Fruit fly (Drosophila melanogaster) whole organism, embryonic: ENCODE measurements around the gene Taf8.
A peak's percentile ranks its signal among the peaks of the same experiment; 100 is the strongest.

Experiments
- Blimp-1 ChIP-seq: fragments of 200-800 bp; sonication (Bioruptor generic); optimal IDR thresholded peaks from 3 replicates; lab custom pipeline; 2018; ENCODE audit warnings: missing biosample characterization, missing genetic modification characterization, mild to moderate bottlenecking, moderate library complexity, missing genetic modification reagents
- CG13894 ChIP-seq: fragments of 200-800 bp; sonication (Bioruptor generic); optimal IDR thresholded peaks from 3 replicates; lab custom pipeline; 2018; ENCODE audit warnings: missing biosample characterization, mild to moderate bottlenecking, missing genetic modification characterization, moderate library complexity
- CG14860 ChIP-seq: fragments of 200-800 bp; sonication (Bioruptor generic); IDR thresholded peaks from 3 replicates; pipeline ENCODE4 v1.3.6; 2022; ENCODE audit warnings: missing biosample characterization, missing genetic modification characterization; ENCODE audit not compliant: partially characterized antibody
- CG15601 ChIP-seq: fragments of 200-800 bp; sonication (Bioruptor generic); optimal IDR thresholded peaks from 3 replicates; lab custom pipeline; 2019; ENCODE audit warnings: missing biosample characterization, mild to moderate bottlenecking, missing genetic modification characterization, moderate library complexity
- CG1603 ChIP-seq: fragments of 200-800 bp; sonication (Bioruptor generic); optimal IDR thresholded peaks from 2 replicates; lab custom pipeline; 2019; ENCODE audit warnings: missing biosample characterization, mild to moderate bottlenecking, missing genetic modification characterization, moderate library complexity
- CG30403 ChIP-seq: fragments of 200-800 bp; sonication (Bioruptor generic); optimal IDR thresholded peaks from 3 replicates; lab custom pipeline; 2016; ENCODE audit warnings: missing biosample characterization, missing genetic modification characterization
- CG33557 ChIP-seq: fragments of 200-800 bp; sonication (Bioruptor generic); optimal IDR thresholded peaks from 2 replicates; lab custom pipeline; 2019; ENCODE audit warnings: missing biosample characterization, mild to moderate bottlenecking, missing genetic modification characterization, moderate library complexity
- CG5953 ChIP-seq: fragments of 200-800 bp; sonication (Bioruptor generic); IDR thresholded peaks from 2 replicates; pipeline ENCODE4 v1.3.6; 2022; ENCODE audit warnings: missing biosample characterization, missing genetic modification characterization
- CG7839 ChIP-seq: fragments of 200-800 bp; sonication (Bioruptor generic); optimal IDR thresholded peaks from 3 replicates; lab custom pipeline; 2018; ENCODE audit warnings: missing biosample characterization, mild to moderate bottlenecking, missing genetic modification characterization, moderate library complexity
- CG7987 ChIP-seq: fragments of 200-800 bp; sonication (Bioruptor generic); optimal IDR thresholded peaks from 2 replicates; lab custom pipeline; 2018; ENCODE audit warnings: missing biosample characterization, mild to moderate bottlenecking, missing genetic modification characterization, moderate library complexity
- CG8765 ChIP-seq: fragments of 200-800 bp; sonication (Bioruptor generic); IDR thresholded peaks from 2 replicates; pipeline ENCODE4 v1.3.6; 2022; ENCODE audit warnings: missing biosample characterization, missing genetic modification characterization
- CHES-1-like ChIP-seq: fragments of 200-800 bp; sonication (Bioruptor generic); optimal IDR thresholded peaks from 2 replicates; lab custom pipeline; 2016; ENCODE audit warnings: missing biosample characterization, missing genetic modification characterization
- CTCF ChIP-seq: fragments of 200-800 bp; sonication (Bioruptor generic); optimal IDR thresholded peaks from 2 replicates; lab custom pipeline; 2017; ENCODE audit warnings: missing biosample characterization, mild to moderate bottlenecking, missing genetic modification characterization, moderate library complexity
- Ets65A ChIP-seq: fragments of 200-800 bp; sonication (Bioruptor generic); peaks from one replicate; lab custom pipeline; 2016; ENCODE audit warnings: missing biosample characterization, missing genetic modification characterization
- Hey ChIP-seq: fragments of 200-800 bp; sonication (Bioruptor generic); optimal IDR thresholded peaks from 3 replicates; lab custom pipeline; 2018; ENCODE audit warnings: missing biosample characterization, mild to moderate bottlenecking, missing genetic modification characterization
- Ptx1 ChIP-seq: fragments of 200-800 bp; sonication (Bioruptor generic); IDR thresholded peaks from 2 replicates; pipeline ENCODE4 v1.3.6; 2022; ENCODE audit warnings: missing biosample characterization, missing genetic modification characterization
- Tbp ChIP-seq: fragments of >200 bp; optimal IDR thresholded peaks from 2 replicates; lab custom pipeline; 2018; ENCODE audit warnings: missing biosample characterization, missing genetic modification characterization
- abd-A ChIP-seq: fragments of 200-800 bp; sonication (Bioruptor generic); optimal IDR thresholded peaks from 3 replicates; lab custom pipeline; 2019; ENCODE audit warnings: missing biosample characterization, mild to moderate bottlenecking, missing genetic modification characterization, moderate library complexity
- amos ChIP-seq: fragments of 200-800 bp; sonication (Bioruptor generic); IDR thresholded peaks from 2 replicates; pipeline ENCODE4 v1.3.6; 2022; ENCODE audit warnings: missing biosample characterization, missing genetic modification characterization; ENCODE audit not compliant: partially characterized antibody
- btn ChIP-seq: fragments of 200-800 bp; sonication (Bioruptor generic); optimal IDR thresholded peaks from 2 replicates; lab custom pipeline; 2016; ENCODE audit warnings: missing biosample characterization, missing genetic modification characterization
- cg ChIP-seq: fragments of 200-800 bp; sonication (Bioruptor generic); optimal IDR thresholded peaks from 3 replicates; lab custom pipeline; 2019; ENCODE audit warnings: missing biosample characterization, mild to moderate bottlenecking, missing genetic modification characterization, moderate library complexity
- dimm ChIP-seq: fragments of 200-800 bp; sonication (Bioruptor generic); IDR thresholded peaks from 2 replicates; pipeline ENCODE4 v1.3.6; 2022; ENCODE audit warnings: missing biosample characterization, missing genetic modification characterization
- ems ChIP-seq: fragments of 200-800 bp; sonication (Bioruptor generic); optimal IDR thresholded peaks from 3 replicates; lab custom pipeline; 2016; ENCODE audit warnings: missing biosample characterization, missing genetic modification characterization
- eve ChIP-seq, 2 experiments: fragments of >200 bp; optimal IDR thresholded peaks; 2 replicates each; lab custom pipeline; 2017; ENCODE audit warnings: missing biosample characterization in 2 of 2, missing genetic modification characterization in 2 of 2
- gce ChIP-seq: fragments of 200-800 bp; sonication (Bioruptor generic); IDR thresholded peaks from 3 replicates; pipeline ENCODE4 v1.3.6; 2022; ENCODE audit warnings: missing biosample characterization, missing genetic modification characterization
- gem ChIP-seq: fragments of 200-800 bp; sonication (Bioruptor generic); optimal IDR thresholded peaks from 2 replicates; lab custom pipeline; 2019; ENCODE audit warnings: missing biosample characterization, mild to moderate bottlenecking, missing genetic modification characterization, moderate library complexity
- grau ChIP-seq: fragments of 200-800 bp; optimal IDR thresholded peaks from 3 replicates; lab custom pipeline; 2019; ENCODE audit warnings: missing biosample characterization, mild to moderate bottlenecking, missing genetic modification characterization, moderate library complexity
- ind ChIP-seq: fragments of 200-800 bp; sonication (Bioruptor generic); optimal IDR thresholded peaks from 3 replicates; lab custom pipeline; 2016; ENCODE audit warnings: missing biosample characterization, missing genetic modification characterization
- lmd ChIP-seq: fragments of 200-800 bp; sonication (Bioruptor generic); IDR thresholded peaks from 2 replicates; pipeline ENCODE4 v1.3.6; 2022; ENCODE audit warnings: missing biosample characterization, missing genetic modification characterization
- nmo ChIP-seq: fragments of 200-800 bp; sonication (Bioruptor generic); optimal IDR thresholded peaks from 2 replicates; lab custom pipeline; 2018; ENCODE audit warnings: missing biosample characterization, mild to moderate bottlenecking, missing genetic modification characterization, moderate library complexity
- oc ChIP-seq: fragments of 200-800 bp; sonication (Bioruptor generic); optimal IDR thresholded peaks from 2 replicates; lab custom pipeline; 2018; ENCODE audit warnings: missing biosample characterization, mild to moderate bottlenecking, missing genetic modification characterization, moderate library complexity
- pan ChIP-seq, 4 experiments: fragments of >200 bp in 3 of 4; fragments of 200-800 bp in 1 of 4; sonication (Bioruptor generic) in 1 of 4; optimal IDR thresholded peaks in 3 of 4; IDR thresholded peaks in 1 of 4; 2 replicates each; pipeline versions ENCODE4 v1.3.6 to Lab custom; 2017 to 2022; ENCODE audit warnings: missing biosample characterization in 2 of 4, missing genetic modification characterization in 2 of 4, mixed read lengths in 1 of 4
- pfk ChIP-seq: fragments of 200-800 bp; sonication (Bioruptor generic); optimal IDR thresholded peaks from 2 replicates; lab custom pipeline; 2018; ENCODE audit warnings: missing biosample characterization, mild to moderate bottlenecking, missing genetic modification characterization, moderate library complexity
- scrt ChIP-seq: fragments of 200-800 bp; sonication (Bioruptor generic); optimal IDR thresholded peaks from 2 replicates; lab custom pipeline; 2018; ENCODE audit warnings: missing biosample characterization, mild to moderate bottlenecking, missing genetic modification characterization, moderate library complexity
- sna ChIP-seq: fragments of 200-800 bp; sonication (Bioruptor generic); IDR thresholded peaks from 2 replicates; pipeline ENCODE4 v1.3.6; 2022; ENCODE audit warnings: missing biosample characterization, missing genetic modification characterization; ENCODE audit not compliant: partially characterized antibody
- sqz ChIP-seq: fragments of 200-800 bp; sonication (Bioruptor generic); optimal IDR thresholded peaks from 3 replicates; lab custom pipeline; 2018; ENCODE audit warnings: missing biosample characterization, mild to moderate bottlenecking, missing genetic modification characterization
- tio ChIP-seq: fragments of 200-800 bp; sonication (Bioruptor generic); optimal IDR thresholded peaks from 2 replicates; lab custom pipeline; 2017; ENCODE audit warnings: missing biosample characterization, missing genetic modification characterization, inconsistent platforms
- ttk ChIP-seq: fragments of 200-800 bp; sonication (Bioruptor generic); IDR thresholded peaks from 2 replicates; pipeline ENCODE4 v2.1.2; 2022; ENCODE audit warnings: missing biosample characterization, missing genetic modification characterization
- zen ChIP-seq: fragments of 200-800 bp; sonication (Bioruptor generic); optimal IDR thresholded peaks from 3 replicates; lab custom pipeline; 2018; ENCODE audit warnings: missing biosample characterization, mild to moderate bottlenecking, missing genetic modification characterization, moderate library complexity

Gene Taf8

DNA sequence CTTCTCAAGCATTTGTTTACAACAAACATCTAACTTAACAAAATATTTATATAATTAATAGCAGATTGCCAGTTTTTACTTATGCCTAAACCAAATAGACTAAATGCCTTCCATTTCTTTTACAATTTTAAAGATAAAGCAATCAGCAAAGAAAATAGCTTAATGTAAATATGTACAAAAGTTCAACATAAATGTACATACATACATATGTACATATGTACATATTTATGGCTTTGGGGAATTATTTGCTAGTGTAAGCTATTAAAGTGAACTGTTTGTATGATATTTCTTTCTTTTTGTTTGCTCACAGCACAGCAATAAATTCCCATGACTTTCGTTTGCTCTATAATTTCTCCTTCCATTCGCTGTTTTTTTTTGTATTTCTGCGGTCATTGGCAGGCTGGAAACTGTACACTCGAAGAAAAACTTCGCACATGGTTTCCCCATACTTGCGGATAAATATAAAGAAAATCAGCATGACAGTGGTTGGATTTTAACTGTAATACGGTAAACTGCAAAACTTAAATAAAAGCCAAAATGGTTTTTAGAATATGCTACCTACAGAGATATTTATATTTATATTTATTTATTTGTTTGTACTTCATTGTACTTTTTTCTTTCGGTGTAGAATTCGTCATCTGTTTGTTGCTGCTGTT lies 39.3 kb downstream of the Taf8 start (continued):
- TF ChIP-seq CG33557 (GFP tag; lab: Kevin White, UChicago) = no peak
- TF ChIP-seq nmo (GFP tag; lab: Kevin White, UChicago) = peak; percentile 24
- peak; percentile 34 for TF ChIP-seq gem (tag; lab: Kevin White, UChicago)
- TF ChIP-seq CG1603 (tag; lab: Kevin White, UChicago) = peak; percentile 35
- peak in 1 of 2 experiments; percentile 48 for TF ChIP-seq eve (GFP tag; optimal IDR thresholded peaks at IDR 0.05; lab: Kevin White, UChicago)
- no peak for TF ChIP-seq CTCF (GFP tag; lab: Kevin White, UChicago)
- TF ChIP-seq Ptx1 (GFP tag; lab: Robert Waterston, UW) = peak; percentile 28; the same call in 1 of the 2 replicates
- TF ChIP-seq CG15601 (tag; lab: Kevin White, UChicago) = peak; percentile 20
- no peak for TF ChIP-seq pfk (GFP tag; lab: Kevin White, UChicago)
- no peak for TF ChIP-seq sqz
- TF ChIP-seq btn (GFP tag; lab: Kevin White, UChicago) = no peak
- no peak for TF ChIP-seq pan (optimal IDR thresholded peaks at IDR 0.05; lab: Kevin White, UChicago)
- peak in 1 of 2 experiments; percentile 5 for TF ChIP-seq pan (GFP tag; optimal IDR thresholded peaks at IDR 0.05 in 1 of 2, IDR thresholded peaks at IDR 0.05 in 1 of 2)
- peak; percentile 23 for TF ChIP-seq tio (GFP tag; lab: Kevin White, UChicago)
- no peak for TF ChIP-seq cg (GFP tag; lab: Kevin White, UChicago)
- peak; percentile 51 for TF ChIP-seq Blimp-1 (GFP tag; lab: Kevin White, UChicago)
- TF ChIP-seq ind (GFP tag; lab: Kevin White, UChicago) = peak; percentile 0
- TF ChIP-seq CG30403 (GFP tag; lab: Kevin White, UChicago) = peak; percentile 31
- no peak for TF ChIP-seq CG14860 (GFP tag; lab: Robert Waterston, UW)
- no peak for TF ChIP-seq dimm (GFP tag; lab: Robert Waterston, UW)
- 0 out of 3 replicates have a peak, but pooled peaks have one; percentile 8 for TF ChIP-seq gce
- TF ChIP-seq amos (GFP tag; lab: Robert Waterston, UW) = no peak
- no peak for TF ChIP-seq Hey (tag; lab: Kevin White, UChicago)
- TF ChIP-seq CG7987 (GFP tag; lab: Kevin White, UChicago) = no peak
- TF ChIP-seq grau (tag; lab: Kevin White, UChicago) = peak; percentile 32
- 0 out of 2 replicates have a peak, but pooled peaks have one; percentile 5 for TF ChIP-seq ttk (GFP tag; lab: Robert Waterston, UW)
- no peak for TF ChIP-seq zen
- no peak for TF ChIP-seq Tbp (GFP tag; lab: Kevin White, UChicago)
- peak; percentile 51 for TF ChIP-seq CG7839
- TF ChIP-seq sna (GFP tag; lab: Robert Waterston, UW) = no peak
- TF ChIP-seq scrt = peak; percentile 4
- no peak for TF ChIP-seq CG5953
- TF ChIP-seq oc (tag; lab: Kevin White, UChicago) = no peak
- TF ChIP-seq Ets65A (GFP tag; lab: Kevin White, UChicago) = peak; percentile 95
- no peak for TF ChIP-seq CG8765 (GFP tag; lab: Robert Waterston, UW)
- no peak for TF ChIP-seq ems (GFP tag; lab: Kevin White, UChicago)
- peak; percentile 37; the same call in 1 of the 2 replicates for TF ChIP-seq lmd (GFP tag; lab: Robert Waterston, UW)

DNA sequence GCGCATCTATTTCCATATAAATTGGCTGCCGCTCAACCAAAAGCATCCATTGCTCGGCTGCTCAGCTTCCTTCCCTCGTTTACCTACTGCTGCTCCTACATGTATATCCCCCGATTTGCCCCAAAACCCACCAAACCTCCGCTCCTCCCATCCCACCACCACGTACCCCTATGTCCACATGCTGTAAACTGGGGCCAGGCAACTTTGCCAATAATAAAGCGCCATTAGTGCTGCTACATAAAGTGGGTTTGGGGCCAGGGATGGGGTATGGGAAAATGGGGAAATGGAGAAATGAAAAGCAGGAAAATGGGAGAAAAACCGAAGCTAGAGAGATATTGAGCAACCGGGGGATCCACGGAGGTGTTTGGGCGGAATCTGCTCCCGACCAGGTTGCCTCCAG lies 47.5 kb downstream of the Taf8 start:
- peak; percentile 54 for TF ChIP-seq CG13894
- TF ChIP-seq CHES-1-like = no peak
- peak; percentile 51 for TF ChIP-seq abd-A (tag; lab: Kevin White, UChicago)
- TF ChIP-seq, all 482 proteins: peak for 2
